Worm (Caenorhabditis elegans): ENCODE results near the gene Y57G11C.33.

Gene Y57G11C.33

ce11 chrIV:14620042-14620441 is 36.8 kb upstream of the Y57G11C.33 start:
- TF ChIP-seq him-1 (tag; optimal IDR thresholded peaks at IDR 0.05) (no peak), W03F9.2 (tag; optimal IDR thresholded peaks at IDR 0.05) (no peak), dao-5 (tag; optimal IDR thresholded peaks at IDR 0.05) (no peak)

- TF ChIP-seq him-1 (tag; optimal IDR thresholded peaks at IDR 0.05) (no peak), W03F9.2 (tag; optimal IDR thresholded peaks at IDR 0.05) (no peak), dao-5 (tag; optimal IDR thresholded peaks at IDR 0.05) (no peak)
These were observed 36.3 kb upstream of the Y57G11C.33 start for ce11 chrIV:14620543-14620942.

- TF ChIP-seq him-1 (tag; optimal IDR thresholded peaks at IDR 0.05) (no peak), W03F9.2 (tag; optimal IDR thresholded peaks at IDR 0.05) (no peak), dao-5 (tag; optimal IDR thresholded peaks at IDR 0.05) (no peak)
These were observed 35.8 kb upstream of the Y57G11C.33 start for ce11 chrIV:14621117-14621516.

ce11 chrIV:14622109-14622508 is 34.8 kb upstream of the Y57G11C.33 start:
- no peak for TF ChIP-seq W03F9.2 (tag; optimal IDR thresholded peaks at IDR 0.05)
- TF ChIP-seq dao-5 (tag; optimal IDR thresholded peaks at IDR 0.05), result no peak
- TF ChIP-seq him-1 (tag; optimal IDR thresholded peaks at IDR 0.05), result no peak

- TF ChIP-seq him-1 (tag; optimal IDR thresholded peaks at IDR 0.05) (no peak), dao-5 (tag; optimal IDR thresholded peaks at IDR 0.05) (no peak), W03F9.2 (tag; optimal IDR thresholded peaks at IDR 0.05) (no peak)
These were observed 25.2 kb upstream of the Y57G11C.33 start for ce11 chrIV:14631726-14632125.

ce11 chrIV:14632799-14633198 is 24.1 kb upstream of the Y57G11C.33 start, which contains the start of gene irld-4:
Gene irld-4 (plus strand): TSS chrIV:14633099.
- TF ChIP-seq W03F9.2 (tag; optimal IDR thresholded peaks at IDR 0.05) (no peak), him-1 (tag; optimal IDR thresholded peaks at IDR 0.05) (no peak), dao-5 (tag; optimal IDR thresholded peaks at IDR 0.05) (no peak)

- TF ChIP-seq him-1 (tag; optimal IDR thresholded peaks at IDR 0.05) (no peak), W03F9.2 (tag; optimal IDR thresholded peaks at IDR 0.05) (no peak), dao-5 (tag; optimal IDR thresholded peaks at IDR 0.05) (no peak)
These were observed 22.1 kb upstream of the Y57G11C.33 start, which contains the start of gene ule-2 for ce11 chrIV:14634826-14635225. Gene ule-2 (plus strand): TSS chrIV:14635126.

ce11 chrIV:14637413-14637812 is 19.5 kb upstream of the Y57G11C.33 start, which contains the start of gene srlf-27:
Gene srlf-27 (plus strand): TSS chrIV:14637713.
- TF ChIP-seq dao-5 (tag; optimal IDR thresholded peaks at IDR 0.05) (no peak), him-1 (tag; optimal IDR thresholded peaks at IDR 0.05) (no peak), W03F9.2 (tag; optimal IDR thresholded peaks at IDR 0.05) (no peak)

ce11 chrIV:14653066-14653465 is 3.8 kb upstream of the Y57G11C.33 start, which contains the start of gene talp-3:
Gene talp-3 (minus strand): TSS chrIV:14653380.
- TF ChIP-seq him-1 (tag; optimal IDR thresholded peaks at IDR 0.05) (no peak), W03F9.2 (tag; optimal IDR thresholded peaks at IDR 0.05) (no peak), dao-5 (tag; optimal IDR thresholded peaks at IDR 0.05) (no peak)

- TF ChIP-seq W03F9.2 (tag; optimal IDR thresholded peaks at IDR 0.05) (no peak), dao-5 (tag; optimal IDR thresholded peaks at IDR 0.05) (no peak), him-1 (tag; optimal IDR thresholded peaks at IDR 0.05) (no peak)
These were observed 1.3 kb downstream of the Y57G11C.33 start, which contains the start of gene anoh-2 for ce11 chrIV:14658054-14658631. Gene anoh-2 (plus strand): TSS chrIV:14658308.

- TF ChIP-seq him-1 (tag; optimal IDR thresholded peaks at IDR 0.05), result no peak
- no peak for TF ChIP-seq W03F9.2 (tag; optimal IDR thresholded peaks at IDR 0.05)
- TF ChIP-seq dao-5 (tag; optimal IDR thresholded peaks at IDR 0.05), result no peak
These were observed 2.0 kb downstream of the Y57G11C.33 start for ce11 chrIV:14658927-14659326.

ce11 chrIV:14661370-14661769 is 4.5 kb downstream of the Y57G11C.33 start:
- no peak for TF ChIP-seq dao-5 (tag; optimal IDR thresholded peaks at IDR 0.05)

ce11 chrIV:14675789-14676188 is 18.9 kb downstream of the Y57G11C.33 start:
- TF ChIP-seq him-1 (tag; optimal IDR thresholded peaks at IDR 0.05) (no peak), W03F9.2 (tag; optimal IDR thresholded peaks at IDR 0.05) (no peak), dao-5 (tag; optimal IDR thresholded peaks at IDR 0.05) (no peak)

ce11 chrIV:14677095-14677633 is 20.3 kb downstream of the Y57G11C.33 start, which contains the start of gene Y57G11C.31:
Gene Y57G11C.31 (plus strand): TSS chrIV:14677370.
- TF ChIP-seq dao-5 (tag; optimal IDR thresholded peaks at IDR 0.05) (no peak), him-1 (tag; optimal IDR thresholded peaks at IDR 0.05) (no peak), W03F9.2 (tag; optimal IDR thresholded peaks at IDR 0.05) (no peak)

ce11 chrIV:14679060-14679459 is 22.2 kb downstream of the Y57G11C.33 start:
- TF ChIP-seq him-1 (tag; optimal IDR thresholded peaks at IDR 0.05) (no peak), dao-5 (tag; optimal IDR thresholded peaks at IDR 0.05) (no peak), W03F9.2 (tag; optimal IDR thresholded peaks at IDR 0.05) (no peak)
